Worm (Caenorhabditis elegans): ENCODE data around the gene T23G7.3.

DNA sequence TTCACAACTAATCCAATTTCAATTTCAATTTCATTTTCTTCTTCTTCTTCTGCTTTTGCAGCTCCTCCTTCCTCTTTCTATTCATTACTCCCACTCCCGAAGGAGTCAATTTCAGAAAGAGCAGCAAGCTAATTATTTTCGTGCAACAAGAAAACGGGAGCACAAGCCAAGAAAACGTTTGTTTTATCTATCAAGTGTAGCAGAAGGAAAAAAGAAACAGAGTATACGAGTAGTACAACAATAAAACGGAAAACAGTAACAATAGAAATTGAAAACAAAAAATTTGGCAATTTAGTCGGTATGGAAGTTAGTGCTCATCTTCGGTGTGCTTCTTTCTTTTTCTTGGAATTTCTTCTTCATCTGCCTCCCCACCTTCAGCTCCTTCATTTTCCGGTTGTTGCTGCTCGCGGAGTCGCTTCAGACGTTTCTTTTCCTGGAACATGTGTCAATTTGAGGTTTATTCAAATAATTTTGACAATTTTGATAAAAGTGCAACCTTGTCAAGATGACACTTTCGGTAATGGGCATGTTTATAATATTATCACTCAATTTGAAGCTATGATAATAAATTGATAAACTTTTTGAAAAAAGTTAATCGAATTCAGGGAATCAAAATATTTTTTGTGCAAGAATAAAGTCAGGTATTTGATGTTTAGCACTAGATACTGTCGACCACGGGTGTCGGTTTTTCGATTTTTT lies 1.7 kb downstream of the T23G7.3 start, which contains the start of gene W07A12.8:
- TF ChIP-seq T22C8.4 (GFP tag; IDR thresholded peaks at IDR 0.05) (no peak), ref-1 (GFP tag; conservative IDR thresholded peaks at IDR 0.05) (no peak), tab-1 (GFP tag; IDR thresholded peaks at IDR 0.05) (no peak), flt-1 (GFP tag; IDR thresholded peaks at IDR 0.05) (0 out of 2 replicates have a peak, but pooled peaks have one; percentile 5), klf-2 (GFP tag; conservative IDR thresholded peaks at IDR 0.05) (no peak), ztf-29 (GFP tag; IDR thresholded peaks at IDR 0.05) (no peak), ztf-23 (GFP tag; IDR thresholded peaks at IDR 0.05) (no peak), med-1 (GFP tag; optimal IDR thresholded peaks at IDR 0.05; ENCODE audit: insufficient read depth) (no peak)
